Worm (Caenorhabditis elegans) whole organism, L2 larva: ENCODE measurements around the gene srt-53.

Source experiments
- C34F6.9 ChIP-seq: fragments of 150-350 bp; optimal IDR thresholded peaks from 2 replicates; lab custom pipeline; 2014; ENCODE audit warnings: missing biosample characterization, missing genetic modification characterization
- F13H6.1 ChIP-seq: sonication (generic microtip); optimal IDR thresholded peaks from 2 replicates; lab custom pipeline; 2016; ENCODE audit warnings: missing genetic modification characterization, missing compliant biosample characterization
- Y55F3AM.14 ChIP-seq: fragments of 200-800 bp; sonication (Bioruptor generic); optimal IDR thresholded peaks from 2 replicates; lab custom pipeline; 2018; ENCODE audit warnings: mild to moderate bottlenecking, missing genetic modification characterization, missing compliant biosample characterization
- ZK546.5 ChIP-seq: sonication (generic microtip); optimal IDR thresholded peaks from 2 replicates; lab custom pipeline; 2017; ENCODE audit warnings: missing biosample characterization, missing genetic modification characterization
- ama-1 ChIP-seq: fragments of 150-350 bp; optimal IDR thresholded peaks from 2 replicates; lab custom pipeline; 2018; ENCODE audit warnings: inconsistent platforms
- crh-2 ChIP-seq: sonication (generic microtip); optimal IDR thresholded peaks from 2 replicates; lab custom pipeline; 2017; ENCODE audit warnings: missing biosample characterization, missing genetic modification characterization
- dmd-4 ChIP-seq: sonication (generic microtip); optimal IDR thresholded peaks from 2 replicates; lab custom pipeline; 2017; ENCODE audit warnings: missing biosample characterization, missing genetic modification characterization
- egl-27 ChIP-seq: sonication (generic microtip); optimal IDR thresholded peaks from 3 replicates; lab custom pipeline; 2017; ENCODE audit warnings: missing biosample characterization, missing genetic modification reagents, missing genetic modification characterization
- elt-1 ChIP-seq: fragments of 150-350 bp; optimal IDR thresholded peaks from 2 replicates; lab custom pipeline; 2014; ENCODE audit warnings: missing biosample characterization, missing genetic modification characterization
- fos-1 ChIP-seq: fragments of 150-350 bp; optimal IDR thresholded peaks from 2 replicates; lab custom pipeline; 2014; ENCODE audit warnings: missing biosample characterization, missing genetic modification characterization
- gmeb-1 ChIP-seq: fragments of 150-350 bp; optimal IDR thresholded peaks from 2 replicates; lab custom pipeline; 2014; ENCODE audit warnings: missing biosample characterization, missing genetic modification characterization
- lin-39 ChIP-seq: fragments of 150-350 bp; optimal IDR thresholded peaks from 2 replicates; lab custom pipeline; 2014; ENCODE audit warnings: missing biosample characterization, missing genetic modification reagents, missing genetic modification characterization
- lsy-2 ChIP-seq, 2 experiments: fragments of 150-350 bp in 1 of 2; sonication (generic microtip) in 1 of 2; optimal IDR thresholded peaks; 2 replicates each; lab custom pipeline; 2014 to 2017; ENCODE audit warnings: missing biosample characterization in 2 of 2, missing genetic modification characterization in 2 of 2
- mdl-1 ChIP-seq, 2 experiments: fragments of 150-350 bp in 1 of 2; sonication (generic microtip) in 1 of 2; optimal IDR thresholded peaks; 2 replicates each; lab custom pipeline; 2017; ENCODE audit warnings: missing biosample characterization in 2 of 2, missing genetic modification characterization in 2 of 2
- nhr-10 ChIP-seq: sonication (generic microtip); optimal IDR thresholded peaks from 2 replicates; lab custom pipeline; 2017; ENCODE audit warnings: missing biosample characterization, missing genetic modification characterization
- nhr-11 ChIP-seq: fragments of 150-350 bp; optimal IDR thresholded peaks from 2 replicates; lab custom pipeline; 2014; ENCODE audit warnings: missing biosample characterization, missing genetic modification characterization
- nhr-129 ChIP-seq: fragments of 150-350 bp; optimal IDR thresholded peaks from 2 replicates; lab custom pipeline; 2014; ENCODE audit warnings: missing biosample characterization, missing genetic modification characterization
- nhr-21 ChIP-seq: fragments of 150-350 bp; optimal IDR thresholded peaks from 2 replicates; lab custom pipeline; 2014; ENCODE audit warnings: missing biosample characterization, missing genetic modification characterization
- nhr-23 ChIP-seq: fragments of 150-350 bp; optimal IDR thresholded peaks from 2 replicates; lab custom pipeline; 2014; ENCODE audit warnings: missing biosample characterization, missing genetic modification reagents, missing genetic modification characterization
- nhr-25 ChIP-seq: fragments of 150-350 bp; sonication (generic microtip); optimal IDR thresholded peaks from 3 replicates; lab custom pipeline; 2014; ENCODE audit warnings: missing biosample characterization, missing genetic modification characterization
- peb-1 ChIP-seq: fragments of 150-350 bp; optimal IDR thresholded peaks from 2 replicates; lab custom pipeline; 2014; ENCODE audit warnings: missing biosample characterization, missing genetic modification characterization
- sma-3 ChIP-seq: sonication (generic microtip); optimal IDR thresholded peaks from 2 replicates; lab custom pipeline; 2016; ENCODE audit warnings: missing genetic modification reagents, missing genetic modification characterization, missing compliant biosample characterization
- sma-9 ChIP-seq, 2 experiments: fragments of 150-350 bp in 1 of 2; sonication (generic microtip) in 1 of 2; optimal IDR thresholded peaks; 2 replicates each; lab custom pipeline; 2014 to 2016; ENCODE audit warnings: missing genetic modification characterization in 2 of 2, mild to moderate bottlenecking in 1 of 2, missing biosample characterization in 1 of 2, missing compliant biosample characterization in 1 of 2, missing genetic modification reagents in 1 of 2, moderate library complexity in 1 of 2
- snpc-4 ChIP-seq: fragments of 150-350 bp; optimal IDR thresholded peaks from 2 replicates; lab custom pipeline; 2014; ENCODE audit warnings: missing biosample characterization, missing genetic modification characterization
- unc-39 ChIP-seq: fragments of 150-350 bp; optimal IDR thresholded peaks from 2 replicates; lab custom pipeline; 2014; ENCODE audit warnings: missing biosample characterization, missing genetic modification characterization
- unc-55 ChIP-seq: fragments of 150-350 bp; sonication (generic microtip); optimal IDR thresholded peaks from 3 replicates; lab custom pipeline; 2014; ENCODE audit warnings: missing biosample characterization, missing genetic modification reagents, missing genetic modification characterization
- zag-1 ChIP-seq: fragments of 150-350 bp; optimal IDR thresholded peaks from 2 replicates; lab custom pipeline; 2014; ENCODE audit warnings: missing biosample characterization, missing genetic modification characterization
- ztf-1 ChIP-seq: fragments of 200-800 bp; sonication (Bioruptor generic); conservative IDR thresholded peaks from 2 replicates; pipeline ENCODE4 v1.3.6; 2022; ENCODE audit warnings: missing genetic modification characterization, missing compliant biosample characterization
- ztf-11 ChIP-seq: sonication (generic microtip); optimal IDR thresholded peaks from 2 replicates; lab custom pipeline; 2017; ENCODE audit warnings: missing biosample characterization, missing genetic modification characterization

srt-53 gene

DNA sequence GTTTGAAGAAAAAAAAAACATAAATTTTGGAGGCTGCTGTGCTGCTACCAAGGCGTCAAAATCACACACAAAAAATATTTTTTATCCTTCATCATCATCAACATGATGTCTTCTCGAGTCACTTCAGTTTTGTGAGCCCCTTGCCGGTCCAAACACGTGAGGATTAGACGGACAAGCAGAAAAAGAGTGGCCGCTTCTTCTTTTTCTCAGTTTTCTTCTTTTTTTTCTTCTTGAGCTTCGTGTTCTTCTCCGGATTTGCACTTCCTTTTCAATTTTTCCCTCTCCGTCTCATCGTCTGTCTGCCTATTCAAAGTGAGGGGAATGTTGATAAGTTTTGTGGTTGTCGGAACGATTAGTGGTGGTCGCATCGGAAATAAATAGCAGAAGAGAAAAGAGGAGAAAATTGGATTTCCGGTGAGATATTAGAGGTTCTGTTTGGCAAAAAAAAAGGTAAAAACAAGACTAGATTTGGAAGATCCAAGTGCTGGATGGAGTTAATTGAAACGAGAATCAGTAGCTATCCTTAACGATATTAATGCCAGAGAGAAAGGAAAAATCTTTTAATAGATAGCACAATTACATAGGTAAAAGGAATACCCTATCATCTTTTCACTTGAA lies 40.3 kb upstream of the srt-53 start:
- peak; percentile 32 for TF ChIP-seq egl-27
- no peak for TF ChIP-seq ztf-11 (tag; lab: Kevin White, UChicago)
- peak; percentile 26 for TF ChIP-seq snpc-4
- peak; percentile 83 for TF ChIP-seq unc-55 (GFP tag; lab: Kevin White, UChicago)
- no peak for TF ChIP-seq gmeb-1 (tag; lab: Kevin White, UChicago)
- peak; percentile 19 for TF ChIP-seq sma-9 (GFP tag; optimal IDR thresholded peaks at IDR 0.05; lab: Kevin White, UChicago)
- no peak for TF ChIP-seq sma-9 (tag; optimal IDR thresholded peaks at IDR 0.05; lab: Kevin White, UChicago)
- peak; percentile 11 for TF ChIP-seq crh-2
- no peak for TF ChIP-seq ZK546.5 (tag; lab: Kevin White, UChicago)
- no peak for TF ChIP-seq lin-39 (tag; lab: Kevin White, UChicago)
- peak; percentile 61 for TF ChIP-seq zag-1
- TF ChIP-seq F13H6.1 (tag; lab: Kevin White, UChicago), result peak; percentile 14
- TF ChIP-seq lsy-2 (tag; optimal IDR thresholded peaks at IDR 0.05; lab: Kevin White, UChicago), result peak in 1 of 2 experiments; percentile 56
- TF ChIP-seq C34F6.9 (tag; lab: Kevin White, UChicago), result peak; percentile 62
- peak; percentile 28 for TF ChIP-seq nhr-129 (tag; lab: Kevin White, UChicago)
- peak in 1 of 2 experiments; percentile 67 for TF ChIP-seq mdl-1 (tag; optimal IDR thresholded peaks at IDR 0.05; lab: Kevin White, UChicago)
- peak; percentile 11 for TF ChIP-seq Y55F3AM.14

DNA sequence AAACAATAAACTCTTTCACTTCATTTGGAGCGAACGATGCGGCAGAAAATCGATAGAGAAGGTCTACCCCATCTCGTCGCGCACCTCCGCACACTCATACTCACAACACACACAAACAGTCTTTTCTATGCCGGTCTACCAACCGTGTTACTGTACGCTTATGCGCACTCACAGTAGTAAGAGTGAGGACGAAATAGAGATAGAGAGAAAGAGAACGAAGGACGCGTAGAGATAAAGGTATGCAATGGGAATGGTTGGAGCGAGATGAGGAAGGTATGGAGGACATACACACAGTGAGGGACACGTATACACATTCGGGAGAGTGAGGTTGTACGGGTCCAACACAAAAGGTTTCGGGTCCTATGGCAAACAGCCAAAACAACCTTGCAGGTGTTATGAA lies 38.6 kb upstream of the srt-53 start:
- TF ChIP-seq sma-3 (GFP tag; lab: Kevin White, UChicago) (peak; percentile 9), nhr-25 (peak; percentile 78), Y55F3AM.14 (no peak), nhr-129 (tag; lab: Kevin White, UChicago) (peak; percentile 83), ZK546.5 (tag; lab: Kevin White, UChicago) (no peak), lsy-2 (tag; optimal IDR thresholded peaks at IDR 0.05; lab: Kevin White, UChicago) (peak; percentile 5 to 46), gmeb-1 (tag; lab: Kevin White, UChicago) (peak; percentile 22), sma-9 (GFP tag; optimal IDR thresholded peaks at IDR 0.05; lab: Kevin White, UChicago) (peak; percentile 25), sma-9 (tag; optimal IDR thresholded peaks at IDR 0.05; lab: Kevin White, UChicago) (no peak), zag-1 (no peak), F13H6.1 (tag; lab: Kevin White, UChicago) (peak; percentile 33), peb-1 (tag; lab: Kevin White, UChicago) (peak; percentile 36), elt-1 (no peak), fos-1 (tag; lab: Kevin White, UChicago) (peak; percentile 67), nhr-23 (no peak)

DNA sequence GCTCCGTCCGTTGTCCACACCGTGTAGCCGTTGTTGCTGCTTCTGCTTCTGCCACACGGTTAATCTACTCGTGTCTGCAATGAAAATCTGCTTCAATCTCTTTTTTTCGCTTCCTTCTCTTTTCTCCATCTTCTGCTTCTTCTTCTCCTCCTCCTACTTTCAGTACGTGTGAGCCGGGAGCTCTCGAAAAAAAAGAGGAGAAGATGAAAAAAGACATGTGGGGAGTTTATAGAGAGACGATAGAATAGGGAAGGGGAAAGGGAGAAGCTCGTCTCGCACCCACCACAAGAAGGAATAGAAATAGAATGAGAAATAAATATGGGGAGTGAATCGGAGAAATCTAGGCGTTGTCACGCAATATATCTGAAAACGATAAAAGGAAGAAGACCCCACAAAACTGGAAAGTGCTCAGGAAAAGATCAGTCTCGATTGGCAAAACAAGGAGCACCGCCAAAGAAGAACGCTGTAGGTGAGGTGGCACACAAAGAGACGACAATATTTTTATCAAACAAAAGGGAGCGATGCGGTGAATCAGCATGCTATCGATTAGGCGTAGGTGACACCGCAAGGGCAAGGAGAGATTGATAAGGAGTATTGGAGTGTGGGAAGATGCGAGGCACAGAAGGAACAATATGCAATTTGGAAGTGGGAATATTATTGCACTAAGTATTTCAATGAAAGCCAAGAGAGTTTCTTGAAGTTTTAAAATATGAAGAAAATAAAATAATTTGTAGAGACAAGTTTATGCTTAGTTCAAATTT lies 37.7 kb upstream of the srt-53 start, which contains the start of gene let-413:
Gene let-413 (minus strand): TSS at position 76 of the 761 bp plus-strand sequence.
- TF ChIP-seq unc-39, result no peak
- no peak for TF ChIP-seq ztf-1 (GFP tag; lab: Robert Waterston, UW)
- TF ChIP-seq nhr-10 (tag; lab: Kevin White, UChicago), result no peak
- TF ChIP-seq nhr-11, result no peak
- TF ChIP-seq sma-9 (GFP tag; optimal IDR thresholded peaks at IDR 0.05; lab: Kevin White, UChicago), result peak; percentile 15
- TF ChIP-seq sma-9 (tag; optimal IDR thresholded peaks at IDR 0.05; lab: Kevin White, UChicago), result no peak
- TF ChIP-seq unc-55 (GFP tag; lab: Kevin White, UChicago), result peak; percentile 59
- TF ChIP-seq nhr-23, result no peak
- TF ChIP-seq nhr-129 (tag; lab: Kevin White, UChicago), result peak; percentile 10
- TF ChIP-seq C34F6.9 (tag; lab: Kevin White, UChicago), result peak; percentile 20
- no peak for TF ChIP-seq sma-3 (GFP tag; lab: Kevin White, UChicago)
- no peak for TF ChIP-seq lsy-2 (tag; optimal IDR thresholded peaks at IDR 0.05; lab: Kevin White, UChicago)
- TF ChIP-seq fos-1 (tag; lab: Kevin White, UChicago), result peak; percentile 98

DNA sequence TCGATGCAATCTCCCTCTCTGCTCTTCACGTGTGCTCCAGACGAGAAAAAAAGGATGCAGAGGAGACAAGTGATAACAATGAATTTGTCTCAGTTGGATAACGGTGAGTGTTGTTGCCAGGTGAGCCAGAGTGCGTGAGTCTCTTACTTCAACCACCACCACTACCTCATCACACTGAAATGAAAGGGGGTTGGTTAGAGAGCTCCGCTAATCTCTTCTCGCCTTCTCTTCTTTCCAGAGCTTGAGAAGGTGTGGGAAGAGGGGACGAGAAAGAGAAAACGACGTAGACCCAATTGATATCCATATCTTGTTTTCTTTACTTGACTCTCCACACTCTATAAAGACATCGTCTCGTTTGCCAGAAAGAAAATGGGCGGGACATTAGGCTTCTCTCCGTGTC lies 31.2 kb upstream of the srt-53 start:
- TF ChIP-seq dmd-4, result no peak
- TF ChIP-seq elt-1, result no peak
- TF ChIP-seq unc-39, result no peak
- no peak for TF ChIP-seq nhr-23

DNA sequence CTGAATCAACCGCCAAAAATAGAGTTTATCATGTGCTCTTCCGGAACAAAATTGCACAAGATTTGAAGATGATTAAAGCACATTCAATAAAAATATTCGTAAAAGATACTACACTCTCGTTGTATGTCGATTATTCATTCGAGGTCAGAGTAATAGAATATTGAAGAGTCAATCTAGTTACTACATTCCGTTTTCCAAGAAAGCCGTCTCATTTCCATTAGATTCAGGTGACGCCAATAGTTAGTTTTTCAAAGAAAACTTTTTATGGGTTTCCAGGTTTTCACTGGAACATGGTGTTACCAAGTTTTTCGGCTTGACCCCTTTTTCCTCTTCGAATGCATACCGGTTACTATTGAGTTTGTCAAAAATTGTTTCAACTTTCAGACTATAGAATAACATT lies 30.3 kb upstream of the srt-53 start:
- TF ChIP-seq nhr-21 (tag; lab: Kevin White, UChicago), result peak; percentile 11
- TF ChIP-seq lsy-2 (tag; optimal IDR thresholded peaks at IDR 0.05; lab: Kevin White, UChicago), result peak in 1 of 2 experiments; percentile 28
- TF ChIP-seq ama-1 (lab: Kevin White, UChicago), result no peak
- peak; percentile 54 for TF ChIP-seq unc-55 (GFP tag; lab: Kevin White, UChicago)
- TF ChIP-seq, all 48 proteins: peak for 3
